Fruit fly (Drosophila melanogaster) whole organism, embryonic: Measurements from ENCODE around the gene Drsl1.

Source experiments
- CG10366 ChIP-seq: fragments of 200-800 bp; sonication (Bioruptor generic); IDR thresholded peaks from 2 replicates; pipeline ENCODE4 v1.3.6; 2022; ENCODE audit warnings: missing biosample characterization, missing genetic modification characterization
- CG14014 ChIP-seq: fragments of 200-800 bp; sonication (Bioruptor generic); IDR thresholded peaks from 2 replicates; pipeline ENCODE4 v1.3.6; 2022; ENCODE audit warnings: missing biosample characterization, missing genetic modification characterization
- CG15601 ChIP-seq: fragments of 200-800 bp; sonication (Bioruptor generic); optimal IDR thresholded peaks from 3 replicates; lab custom pipeline; 2019; ENCODE audit warnings: missing biosample characterization, mild to moderate bottlenecking, missing genetic modification characterization, moderate library complexity
- CG15696 ChIP-seq: fragments of 200-800 bp; sonication (Bioruptor generic); optimal IDR thresholded peaks from 2 replicates; lab custom pipeline; 2019; ENCODE audit warnings: missing biosample characterization, mild to moderate bottlenecking, missing genetic modification characterization, moderate library complexity
- CG1603 ChIP-seq: fragments of 200-800 bp; sonication (Bioruptor generic); optimal IDR thresholded peaks from 2 replicates; lab custom pipeline; 2019; ENCODE audit warnings: missing biosample characterization, mild to moderate bottlenecking, missing genetic modification characterization, moderate library complexity
- CG16815 ChIP-seq: fragments of 200-800 bp; sonication (Bioruptor generic); optimal IDR thresholded peaks from 3 replicates; lab custom pipeline; 2017; ENCODE audit warnings: missing biosample characterization, mild to moderate bottlenecking, missing genetic modification characterization
- CG17359 ChIP-seq: fragments of 200-800 bp; sonication (Bioruptor generic); optimal IDR thresholded peaks from 3 replicates; lab custom pipeline; 2018; ENCODE audit warnings: missing biosample characterization, mild to moderate bottlenecking, missing genetic modification characterization, moderate library complexity
- CG17568 ChIP-seq: fragments of 200-800 bp; sonication (Bioruptor generic); optimal IDR thresholded peaks from 2 replicates; lab custom pipeline; 2018; ENCODE audit warnings: missing biosample characterization, mild to moderate bottlenecking, missing genetic modification characterization, moderate library complexity
- CG31365 ChIP-seq: fragments of 200-800 bp; sonication (Bioruptor generic); optimal IDR thresholded peaks from 2 replicates; lab custom pipeline; 2018; ENCODE audit warnings: missing biosample characterization, mild to moderate bottlenecking, missing genetic modification characterization
- CG34224 ChIP-seq: fragments of 200-800 bp; sonication (Bioruptor generic); IDR thresholded peaks from 3 replicates; pipeline ENCODE4 v1.3.6; 2022; ENCODE audit warnings: missing biosample characterization, missing genetic modification characterization; ENCODE audit not compliant: partially characterized antibody
- CG4328 ChIP-seq: fragments of 200-800 bp; sonication (Bioruptor generic); optimal IDR thresholded peaks from 3 replicates; lab custom pipeline; 2017; ENCODE audit warnings: missing biosample characterization, missing genetic modification reagents, missing genetic modification characterization
- CG43689 ChIP-seq: fragments of 200-800 bp; sonication (Bioruptor generic); IDR thresholded peaks from 2 replicates; pipeline ENCODE4 v1.3.6; 2022; ENCODE audit warnings: missing biosample characterization, missing genetic modification characterization
- CG4820 ChIP-seq: fragments of 200-800 bp; sonication (Bioruptor generic); optimal IDR thresholded peaks from 3 replicates; lab custom pipeline; 2016; ENCODE audit warnings: missing biosample characterization, missing genetic modification characterization
- CG6654 ChIP-seq: fragments of 200-800 bp; sonication (Bioruptor generic); optimal IDR thresholded peaks from 2 replicates; lab custom pipeline; 2017; ENCODE audit warnings: missing biosample characterization, mild to moderate bottlenecking, missing genetic modification characterization
- CG6791 ChIP-seq: fragments of 200-800 bp; sonication (Bioruptor generic); IDR thresholded peaks from 3 replicates; pipeline ENCODE4 v1.3.6; 2022; ENCODE audit warnings: missing biosample characterization, missing genetic modification characterization; ENCODE audit not compliant: partially characterized antibody
- CG8924 ChIP-seq: fragments of 200-800 bp; optimal IDR thresholded peaks from 3 replicates; lab custom pipeline; 2019; ENCODE audit warnings: missing biosample characterization, mild to moderate bottlenecking, missing genetic modification characterization, moderate library complexity
- CG9876 ChIP-seq: fragments of 200-800 bp; sonication (Bioruptor generic); optimal IDR thresholded peaks from 2 replicates; lab custom pipeline; 2016; ENCODE audit warnings: missing biosample characterization, missing genetic modification characterization
- CHES-1-like ChIP-seq: fragments of 200-800 bp; sonication (Bioruptor generic); optimal IDR thresholded peaks from 2 replicates; lab custom pipeline; 2016; ENCODE audit warnings: missing biosample characterization, missing genetic modification characterization
- Drgx ChIP-seq: fragments of 200-800 bp; sonication (Bioruptor generic); IDR thresholded peaks from 2 replicates; pipeline ENCODE4 v1.3.6; 2022; ENCODE audit warnings: missing biosample characterization, missing genetic modification characterization
- HLH3B ChIP-seq: fragments of 200-800 bp; sonication (Bioruptor generic); IDR thresholded peaks from 2 replicates; pipeline ENCODE4 v1.3.6; 2022; ENCODE audit warnings: missing biosample characterization, missing genetic modification characterization
- Mad ChIP-seq: fragments of 200-800 bp; sonication (Bioruptor generic); optimal IDR thresholded peaks from 2 replicates; lab custom pipeline; 2016; ENCODE audit warnings: missing biosample characterization, missing genetic modification characterization
- NfI ChIP-seq: fragments of 200-800 bp; sonication (Bioruptor generic); optimal IDR thresholded peaks from 3 replicates; lab custom pipeline; 2018; ENCODE audit warnings: missing biosample characterization, mild to moderate bottlenecking, missing genetic modification characterization, moderate library complexity
- Sox102F ChIP-seq: fragments of 200-800 bp; sonication (Bioruptor generic); optimal IDR thresholded peaks from 2 replicates; lab custom pipeline; 2018; ENCODE audit warnings: missing biosample characterization, mild to moderate bottlenecking, missing genetic modification characterization, moderate library complexity
- Tbp ChIP-seq: fragments of >200 bp; optimal IDR thresholded peaks from 2 replicates; lab custom pipeline; 2018; ENCODE audit warnings: missing biosample characterization, missing genetic modification characterization
- YL-1 ChIP-seq: fragments of 200-800 bp; sonication (Bioruptor generic); optimal IDR thresholded peaks from 3 replicates; lab custom pipeline; 2017; ENCODE audit warnings: missing biosample characterization, mild to moderate bottlenecking, missing genetic modification characterization
- ato ChIP-seq: fragments of 200-800 bp; sonication (Bioruptor generic); IDR thresholded peaks from 2 replicates; pipeline ENCODE4 v1.3.6; 2022; ENCODE audit warnings: missing biosample characterization, missing genetic modification characterization; ENCODE audit not compliant: partially characterized antibody
- az2 ChIP-seq: fragments of 200-800 bp; sonication (Bioruptor generic); optimal IDR thresholded peaks from 3 replicates; lab custom pipeline; 2016; ENCODE audit warnings: missing biosample characterization, missing genetic modification characterization
- chn ChIP-seq: fragments of 200-800 bp; sonication (Bioruptor generic); optimal IDR thresholded peaks from 2 replicates; lab custom pipeline; 2016; ENCODE audit warnings: missing biosample characterization, missing genetic modification characterization
- crc ChIP-seq: fragments of 200-800 bp; sonication (Bioruptor generic); optimal IDR thresholded peaks from 2 replicates; lab custom pipeline; 2016; ENCODE audit warnings: missing biosample characterization, missing genetic modification characterization
- da ChIP-seq: fragments of 200-800 bp; sonication (Bioruptor generic); optimal IDR thresholded peaks from 2 replicates; lab custom pipeline; 2016; ENCODE audit warnings: missing biosample characterization, missing genetic modification characterization
- emc ChIP-seq: fragments of 200-800 bp; sonication (Bioruptor generic); optimal IDR thresholded peaks from 2 replicates; lab custom pipeline; 2016; ENCODE audit warnings: missing biosample characterization, missing genetic modification characterization
- fd102C ChIP-seq: fragments of 200-800 bp; sonication (Bioruptor generic); optimal IDR thresholded peaks from 2 replicates; lab custom pipeline; 2018; ENCODE audit warnings: missing biosample characterization, mild to moderate bottlenecking, missing genetic modification characterization, moderate library complexity
- fd64A ChIP-seq: fragments of 200-800 bp; sonication (Bioruptor generic); optimal IDR thresholded peaks from 3 replicates; lab custom pipeline; 2018; ENCODE audit warnings: missing biosample characterization, mild to moderate bottlenecking, missing genetic modification characterization
- gcm ChIP-seq: fragments of 200-800 bp; sonication (Bioruptor generic); optimal IDR thresholded peaks from 2 replicates; lab custom pipeline; 2019; ENCODE audit warnings: missing biosample characterization, mild to moderate bottlenecking, missing genetic modification characterization, moderate library complexity
- gsb ChIP-seq: fragments of 200-800 bp; sonication (Bioruptor generic); IDR thresholded peaks from 2 replicates; pipeline ENCODE4 v1.3.6; 2022; ENCODE audit warnings: missing biosample characterization, missing genetic modification characterization
- hth ChIP-seq: fragments of >200 bp; optimal IDR thresholded peaks from 2 replicates; lab custom pipeline; 2017; ENCODE audit warnings: inconsistent platforms
- lilli ChIP-seq: fragments of 200-800 bp; sonication (Bioruptor generic); optimal IDR thresholded peaks from 3 replicates; lab custom pipeline; 2016; ENCODE audit warnings: missing biosample characterization, missing genetic modification characterization
- lmd ChIP-seq: fragments of 200-800 bp; sonication (Bioruptor generic); IDR thresholded peaks from 2 replicates; pipeline ENCODE4 v1.3.6; 2022; ENCODE audit warnings: missing biosample characterization, missing genetic modification characterization
- lola ChIP-seq, 3 experiments: fragments of >200 bp in 2 of 3; fragments of 200-800 bp in 1 of 3; sonication (Bioruptor generic) in 1 of 3; optimal IDR thresholded peaks; 2 replicates each; lab custom pipeline; 2017 to 2019; ENCODE audit warnings: missing biosample characterization in 3 of 3, missing genetic modification characterization in 3 of 3, mild to moderate bottlenecking in 1 of 3, moderate library complexity in 1 of 3
- pan ChIP-seq, 4 experiments: fragments of >200 bp in 3 of 4; fragments of 200-800 bp in 1 of 4; sonication (Bioruptor generic) in 1 of 4; optimal IDR thresholded peaks in 3 of 4; IDR thresholded peaks in 1 of 4; 2 replicates each; pipeline versions ENCODE4 v1.3.6 to Lab custom; 2017 to 2022; ENCODE audit warnings: missing biosample characterization in 2 of 4, missing genetic modification characterization in 2 of 4, mixed read lengths in 1 of 4
- pum ChIP-seq: fragments of 200-800 bp; sonication (Bioruptor generic); optimal IDR thresholded peaks from 2 replicates; lab custom pipeline; 2016; ENCODE audit warnings: missing biosample characterization, missing genetic modification characterization
- ranshi ChIP-seq: fragments of 200-800 bp; sonication (Bioruptor generic); IDR thresholded peaks from 2 replicates; pipeline ENCODE4 v1.3.6; 2022; ENCODE audit warnings: missing biosample characterization, missing genetic modification characterization
- repo ChIP-seq: fragments of 200-800 bp; sonication (Bioruptor generic); optimal IDR thresholded peaks from 2 replicates; lab custom pipeline; 2016; ENCODE audit warnings: missing biosample characterization, missing genetic modification characterization
- scrt ChIP-seq: fragments of 200-800 bp; sonication (Bioruptor generic); optimal IDR thresholded peaks from 2 replicates; lab custom pipeline; 2018; ENCODE audit warnings: missing biosample characterization, mild to moderate bottlenecking, missing genetic modification characterization, moderate library complexity
- sens-2 ChIP-seq: fragments of 200-800 bp; sonication (Bioruptor generic); IDR thresholded peaks from 2 replicates; pipeline ENCODE4 v1.3.6; 2022; ENCODE audit warnings: missing biosample characterization, missing genetic modification characterization
- sima ChIP-seq: fragments of 200-800 bp; sonication (Bioruptor generic); optimal IDR thresholded peaks from 2 replicates; lab custom pipeline; 2016; ENCODE audit warnings: missing biosample characterization, missing genetic modification characterization
- slbo ChIP-seq: fragments of 200-800 bp; sonication (Bioruptor generic); IDR thresholded peaks from 2 replicates; pipeline ENCODE4 v1.3.6; 2022; ENCODE audit warnings: missing biosample characterization, missing genetic modification characterization
- sr ChIP-seq: fragments of 200-800 bp; sonication (Bioruptor generic); IDR thresholded peaks from 3 replicates; pipeline ENCODE4 v1.3.6; 2022; ENCODE audit warnings: missing biosample characterization, missing genetic modification characterization
- tap ChIP-seq: fragments of 200-800 bp; optimal IDR thresholded peaks from 3 replicates; lab custom pipeline; 2019; ENCODE audit warnings: missing biosample characterization, mild to moderate bottlenecking, missing genetic modification characterization, moderate library complexity
- zen ChIP-seq: fragments of 200-800 bp; sonication (Bioruptor generic); optimal IDR thresholded peaks from 3 replicates; lab custom pipeline; 2018; ENCODE audit warnings: missing biosample characterization, mild to moderate bottlenecking, missing genetic modification characterization, moderate library complexity

Drsl1 gene

dm6 chr3L:3300345-3300744 lies 35.2 kb downstream of the Drsl1 start (continued):
- no peak for TF ChIP-seq CG6654 (GFP tag; lab: Kevin White, UChicago)
- peak in 1 of 3 experiments; percentile 21 for TF ChIP-seq lola (GFP tag; optimal IDR thresholded peaks at IDR 0.05; lab: Kevin White, UChicago)
- TF ChIP-seq fd102C (GFP tag; lab: Kevin White, UChicago) = no peak
- TF ChIP-seq gcm (GFP tag; lab: Kevin White, UChicago) = peak; percentile 61
- no peak for TF ChIP-seq hth
- peak; percentile 30 for TF ChIP-seq CG8924
- no peak for TF ChIP-seq Mad (GFP tag; lab: Kevin White, UChicago)
- TF ChIP-seq zen = peak; percentile 10
- TF ChIP-seq CG6791 (GFP tag; lab: Robert Waterston, UW) = no peak
- TF ChIP-seq lmd (GFP tag; lab: Robert Waterston, UW) = peak; percentile 60
- peak; percentile 15 for TF ChIP-seq CG31365 (tag; lab: Kevin White, UChicago)
- 0 out of 2 replicates have a peak, but pooled peaks have one; percentile 19 for TF ChIP-seq sens-2
- TF ChIP-seq CG43689 (GFP tag; lab: Robert Waterston, UW) = no peak
- TF ChIP-seq sima (GFP tag; lab: Kevin White, UChicago) = no peak
- 0 out of 3 replicates have a peak, but pooled peaks have one; percentile 35 for TF ChIP-seq sr (GFP tag; lab: Robert Waterston, UW)
- TF ChIP-seq CHES-1-like = no peak
- no peak for TF ChIP-seq CG15696 (tag; lab: Kevin White, UChicago)
- TF ChIP-seq da = no peak
- TF ChIP-seq CG9876 (GFP tag; lab: Kevin White, UChicago) = no peak
- TF ChIP-seq CG17568 (GFP tag; lab: Kevin White, UChicago) = no peak
- TF ChIP-seq CG15601 (tag; lab: Kevin White, UChicago) = peak; percentile 29
- TF ChIP-seq CG16815 (GFP tag; lab: Kevin White, UChicago) = peak; percentile 6
- peak; percentile 50 for TF ChIP-seq tap (tag; lab: Kevin White, UChicago)
- TF ChIP-seq CG14014 (GFP tag; lab: Robert Waterston, UW) = peak; percentile 72; the same call in 1 of the 2 replicates
- TF ChIP-seq crc (GFP tag; lab: Kevin White, UChicago) = peak; percentile 12
- peak; percentile 62 for TF ChIP-seq CG4820 (GFP tag; lab: Kevin White, UChicago)
- TF ChIP-seq fd64A (GFP tag; lab: Kevin White, UChicago) = peak; percentile 19
- peak; percentile 44 for TF ChIP-seq az2 (GFP tag; lab: Kevin White, UChicago)
- TF ChIP-seq repo (GFP tag; lab: Kevin White, UChicago) = peak; percentile 55
- peak; percentile 15 for TF ChIP-seq chn (GFP tag; lab: Kevin White, UChicago)
- TF ChIP-seq scrt (GFP tag; lab: Kevin White, UChicago) = peak; percentile 23
- TF ChIP-seq ranshi (GFP tag; lab: Robert Waterston, UW) = peak; percentile 80
- no peak for TF ChIP-seq CG34224 (GFP tag; lab: Robert Waterston, UW)
- TF ChIP-seq Drgx (GFP tag; lab: Robert Waterston, UW) = peak; percentile 33; the same call in 1 of the 2 replicates
- TF ChIP-seq pan (optimal IDR thresholded peaks at IDR 0.05; lab: Kevin White, UChicago) = no peak
- TF ChIP-seq pan (GFP tag; optimal IDR thresholded peaks at IDR 0.05 in 1 of 2, IDR thresholded peaks at IDR 0.05 in 1 of 2) = peak in 1 of 2 experiments; percentile 83
- peak; percentile 74 for TF ChIP-seq CG10366 (GFP tag; lab: Robert Waterston, UW)
- no peak for TF ChIP-seq gsb (GFP tag; lab: Robert Waterston, UW)
- no peak for TF ChIP-seq Tbp (GFP tag; lab: Kevin White, UChicago)
- TF ChIP-seq slbo (GFP tag; lab: Robert Waterston, UW) = peak; percentile 66
- TF ChIP-seq HLH3B (GFP tag; lab: Robert Waterston, UW) = peak; percentile 76
- TF ChIP-seq NfI (GFP tag; lab: Kevin White, UChicago) = peak; percentile 1
- no peak for TF ChIP-seq CG4328 (GFP tag; lab: Kevin White, UChicago)
- TF ChIP-seq ato = no peak
- peak; percentile 34 for TF ChIP-seq pum
- TF ChIP-seq Sox102F (GFP tag; lab: Kevin White, UChicago) = peak; percentile 67
- TF ChIP-seq YL-1 (GFP tag; lab: Kevin White, UChicago) = no peak
- peak; percentile 78 for TF ChIP-seq CG1603
- peak; percentile 84 for TF ChIP-seq CG17359
- no peak for TF ChIP-seq emc (GFP tag; lab: Kevin White, UChicago)
- no peak for TF ChIP-seq lilli
